Worm (Caenorhabditis elegans) whole organism, L4 larva: Measurements from ENCODE around the gene C25F9.13.

ENCODE experiments used
- D1046.2 ChIP-seq: fragments of 200-800 bp; sonication (Bioruptor generic); IDR thresholded peaks from 2 replicates; pipeline ENCODE4 v1.3.6; 2022; ENCODE audit warnings: missing genetic modification characterization, missing compliant biosample characterization
- F37D6.2 ChIP-seq: sonication (generic microtip); optimal IDR thresholded peaks from 2 replicates; lab custom pipeline; 2016; ENCODE audit warnings: mild to moderate bottlenecking, missing genetic modification characterization, missing compliant biosample characterization
- F49E8.2 ChIP-seq: sonication (generic microtip); optimal IDR thresholded peaks from 2 replicates; lab custom pipeline; 2016; ENCODE audit warnings: missing compliant biosample characterization, mild to moderate bottlenecking, missing genetic modification characterization, borderline replicate concordance
- R02D3.7 ChIP-seq: fragments of 150-350 bp; sonication (generic microtip); optimal IDR thresholded peaks from 3 replicates; lab custom pipeline; 2014; ENCODE audit warnings: missing biosample characterization, missing genetic modification characterization
- aha-1 ChIP-seq: fragments of 150-350 bp; peaks from one replicate; lab custom pipeline; 2014; ENCODE audit warnings: missing biosample characterization, missing genetic modification characterization
- ceh-20 ChIP-seq: fragments of 200-800 bp; sonication (Bioruptor generic); IDR thresholded peaks from 2 replicates; pipeline ENCODE4 v1.3.6; 2022; ENCODE audit warnings: missing genetic modification reagents, missing genetic modification characterization, missing compliant biosample characterization
- ctbp-1 ChIP-seq: fragments of 200-800 bp; sonication (Bioruptor generic); IDR thresholded peaks from 2 replicates; pipeline ENCODE4 v1.3.6; 2022; ENCODE audit warnings: missing genetic modification reagents, missing genetic modification characterization, missing compliant biosample characterization
- daf-16 ChIP-seq, 3 experiments: sonication (generic microtip); optimal IDR thresholded peaks; 2 replicates each; lab custom pipeline; 2016 to 2017; ENCODE audit warnings: missing genetic modification characterization in 3 of 3, missing genetic modification reagents in 3 of 3, mild to moderate bottlenecking in 2 of 3, missing compliant biosample characterization in 2 of 3, missing biosample characterization in 1 of 3, moderate library complexity in 1 of 3
- daf-8 ChIP-seq: fragments of 200-800 bp; sonication (Bioruptor generic); IDR thresholded peaks from 2 replicates; pipeline ENCODE4 v1.3.6; 2022; ENCODE audit warnings: missing genetic modification characterization, missing compliant biosample characterization
- dmd-6 ChIP-seq: fragments of 200-800 bp; sonication (Bioruptor generic); IDR thresholded peaks from 2 replicates; pipeline ENCODE4 v1.3.6; 2022; ENCODE audit warnings: missing genetic modification reagents, missing genetic modification characterization, missing compliant biosample characterization
- dmd-8 ChIP-seq: fragments of 200-800 bp; sonication (Bioruptor generic); IDR thresholded peaks from 2 replicates; pipeline ENCODE4 v1.3.6; 2022; ENCODE audit warnings: missing genetic modification characterization, missing compliant biosample characterization
- duxl-1 ChIP-seq: sonication (generic microtip); optimal IDR thresholded peaks from 2 replicates; lab custom pipeline; 2016; ENCODE audit warnings: mild to moderate bottlenecking, missing genetic modification characterization, moderate library complexity, missing compliant biosample characterization; ENCODE audit not compliant: poor library complexity
- dve-1 ChIP-seq: sonication (generic microtip); optimal IDR thresholded peaks from 2 replicates; lab custom pipeline; 2017; ENCODE audit warnings: antibody characterized with exemption, mild to moderate bottlenecking, missing genetic modification characterization, missing compliant biosample characterization; ENCODE audit not compliant: insufficient read depth
- egl-43 ChIP-seq: fragments of 200-800 bp; sonication (Bioruptor generic); IDR thresholded peaks from 2 replicates; pipeline ENCODE4 v1.3.6; 2022; ENCODE audit warnings: missing genetic modification reagents, missing genetic modification characterization, missing compliant biosample characterization
- fkh-10 ChIP-seq: fragments of 150-350 bp; optimal IDR thresholded peaks from 2 replicates; lab custom pipeline; 2014; ENCODE audit warnings: missing biosample characterization, missing genetic modification reagents, missing genetic modification characterization
- lin-1 ChIP-seq: fragments of 200-800 bp; sonication (Bioruptor generic); IDR thresholded peaks from 2 replicates; pipeline ENCODE4 v1.3.6; 2022; ENCODE audit warnings: missing genetic modification reagents, missing genetic modification characterization, missing compliant biosample characterization
- lin-38 ChIP-seq: fragments of 200-800 bp; sonication (Bioruptor generic); IDR thresholded peaks from 2 replicates; pipeline ENCODE4 v1.3.6; 2022; ENCODE audit warnings: missing genetic modification reagents, missing genetic modification characterization, missing compliant biosample characterization
- lir-3 ChIP-seq: sonication (generic microtip); optimal IDR thresholded peaks from 2 replicates; lab custom pipeline; 2016; ENCODE audit warnings: mild to moderate bottlenecking, missing genetic modification characterization, missing compliant biosample characterization
- madf-9 ChIP-seq: fragments of 200-800 bp; sonication (Bioruptor generic); conservative IDR thresholded peaks from 2 replicates; pipeline ENCODE4 v1.3.6; 2022; ENCODE audit warnings: missing genetic modification reagents, missing genetic modification characterization, missing compliant biosample characterization
- mxl-2 ChIP-seq: fragments of 200-800 bp; sonication (Bioruptor generic); conservative IDR thresholded peaks from 2 replicates; pipeline ENCODE4 v1.3.6; 2022; ENCODE audit warnings: missing genetic modification reagents, missing genetic modification characterization, missing compliant biosample characterization
- nhr-28 ChIP-seq: fragments of 150-350 bp; optimal IDR thresholded peaks from 2 replicates; lab custom pipeline; 2014; ENCODE audit warnings: missing biosample characterization, missing genetic modification characterization
- nhr-77 ChIP-seq: fragments of 150-350 bp; optimal IDR thresholded peaks from 2 replicates; lab custom pipeline; 2014; ENCODE audit warnings: missing biosample characterization, missing genetic modification characterization
- php-3 ChIP-seq: fragments of 200-800 bp; sonication (Bioruptor generic); IDR thresholded peaks from 2 replicates; pipeline ENCODE4 v1.3.6; 2022; ENCODE audit warnings: missing genetic modification reagents, missing genetic modification characterization, missing compliant biosample characterization
- pqm-1 ChIP-seq: sonication (generic microtip); optimal IDR thresholded peaks from 2 replicates; lab custom pipeline; 2017; ENCODE audit warnings: missing biosample characterization, missing genetic modification characterization
- set-16 ChIP-seq: fragments of 200-800 bp; sonication (Bioruptor generic); IDR thresholded peaks from 2 replicates; pipeline ENCODE4 v1.3.6; 2022; ENCODE audit warnings: missing genetic modification reagents, missing genetic modification characterization, missing compliant biosample characterization
- snpc-4 ChIP-seq: fragments of 150-350 bp; optimal IDR thresholded peaks from 2 replicates; lab custom pipeline; 2014; ENCODE audit warnings: missing biosample characterization, missing genetic modification characterization
- tag-97 ChIP-seq: fragments of 200-800 bp; sonication (Bioruptor generic); IDR thresholded peaks from 2 replicates; pipeline ENCODE4 v1.3.6; 2022; ENCODE audit warnings: missing genetic modification characterization, missing compliant biosample characterization
- unc-130 ChIP-seq: sonication (generic microtip); optimal IDR thresholded peaks from 2 replicates; lab custom pipeline; 2016; ENCODE audit warnings: missing genetic modification reagents, missing genetic modification characterization, missing compliant biosample characterization
- zfp-2 ChIP-seq: sonication (generic microtip); optimal IDR thresholded peaks from 2 replicates; lab custom pipeline; 2016; ENCODE audit warnings: mild to moderate bottlenecking, missing genetic modification characterization, missing compliant biosample characterization
- zip-11 ChIP-seq: fragments of 200-800 bp; sonication (Bioruptor generic); IDR thresholded peaks from 2 replicates; pipeline ENCODE4 v1.3.6; 2022; ENCODE audit warnings: missing genetic modification characterization, missing compliant biosample characterization
- zip-2 ChIP-seq: fragments of 150-350 bp; optimal IDR thresholded peaks from 2 replicates; lab custom pipeline; 2014; ENCODE audit warnings: missing biosample characterization, missing genetic modification characterization

The C25F9.13 gene

DNA sequence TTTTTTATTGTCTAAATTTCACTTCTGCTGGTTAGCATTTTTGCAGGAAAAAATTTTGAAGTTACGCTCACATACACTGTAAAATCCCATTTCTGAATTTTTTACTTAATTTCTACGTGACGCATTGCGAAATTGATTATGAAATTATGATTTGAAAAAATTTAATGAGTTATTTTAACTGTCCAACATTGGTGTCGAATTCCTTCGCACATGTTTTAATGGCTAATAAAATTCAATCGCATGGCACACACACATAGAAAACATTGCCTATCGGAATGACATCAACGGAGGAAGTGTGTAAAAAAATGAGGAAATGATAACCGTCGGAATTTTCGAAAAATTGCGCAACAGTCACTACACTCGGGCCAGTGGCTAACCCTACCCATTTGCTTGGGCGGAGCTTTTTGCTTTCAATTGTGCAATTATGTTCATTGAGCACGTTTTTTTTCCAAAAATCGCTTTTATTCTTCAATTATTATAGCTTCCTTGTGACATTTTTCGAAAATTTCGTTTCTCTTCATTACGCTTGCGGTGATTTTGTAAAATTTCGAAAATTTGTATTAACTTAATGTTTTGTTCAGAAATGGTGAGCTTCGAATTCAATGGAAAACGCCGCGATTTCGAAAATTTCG lies 35.1 kb upstream of the C25F9.13 start, which contains the start of gene C25F9.16:
C25F9.16 (plus strand) TSS at position 582 of the 632 bp plus-strand sequence.
- TF ChIP-seq daf-16 (GFP tag; optimal IDR thresholded peaks at IDR 0.05; lab: Kevin White, UChicago) (no peak), daf-16 (tag; optimal IDR thresholded peaks at IDR 0.05; lab: Kevin White, UChicago) (peak; percentile 33), mxl-2 (GFP tag; lab: Robert Waterston, UW) (no peak), R02D3.7 (tag; lab: Kevin White, UChicago) (no peak), pqm-1 (peak; percentile 42), aha-1 (tag; lab: Kevin White, UChicago) (peak; percentile 72), ceh-20 (GFP tag; lab: Robert Waterston, UW) (0 out of 2 replicates have a peak, but pooled peaks have one; percentile 26), php-3 (GFP tag; lab: Robert Waterston, UW) (peak; percentile 90), F37D6.2 (tag; lab: Kevin White, UChicago) (no peak), nhr-28 (tag; lab: Kevin White, UChicago) (peak; percentile 24)
- TF ChIP-seq, all 104 proteins: peak for 6

DNA sequence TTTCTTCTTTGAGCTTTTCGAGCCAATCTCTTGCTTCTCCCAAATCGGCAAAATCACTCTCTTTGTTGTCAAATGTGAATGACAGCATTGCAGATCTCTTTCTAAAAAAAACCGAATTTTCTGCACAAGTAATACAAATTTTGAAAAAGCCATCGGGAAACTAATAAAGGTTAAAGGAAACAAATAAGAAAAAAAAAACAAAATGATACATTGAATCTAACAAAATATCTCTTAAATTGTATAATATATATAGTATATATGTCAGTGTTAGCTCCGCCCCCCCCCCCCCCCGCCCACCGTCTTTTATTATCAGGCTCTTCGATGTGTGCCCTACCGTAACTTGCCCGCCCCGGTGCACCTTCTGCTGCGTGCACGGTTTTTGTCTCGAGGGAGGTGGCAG lies 34.2 kb upstream of the C25F9.13 start, which contains the start of gene C25F9.11:
C25F9.11 (minus strand) TSS at position 101 of the 400 bp plus-strand sequence.
- TF ChIP-seq nhr-77 (tag; lab: Kevin White, UChicago) (no peak), D1046.2 (GFP tag; lab: Robert Waterston, UW) (no peak), zfp-2 (no peak), madf-9 (no peak), set-16 (GFP tag; lab: Robert Waterston, UW) (no peak)
- TF ChIP-seq, all 104 proteins: peak for 0

DNA sequence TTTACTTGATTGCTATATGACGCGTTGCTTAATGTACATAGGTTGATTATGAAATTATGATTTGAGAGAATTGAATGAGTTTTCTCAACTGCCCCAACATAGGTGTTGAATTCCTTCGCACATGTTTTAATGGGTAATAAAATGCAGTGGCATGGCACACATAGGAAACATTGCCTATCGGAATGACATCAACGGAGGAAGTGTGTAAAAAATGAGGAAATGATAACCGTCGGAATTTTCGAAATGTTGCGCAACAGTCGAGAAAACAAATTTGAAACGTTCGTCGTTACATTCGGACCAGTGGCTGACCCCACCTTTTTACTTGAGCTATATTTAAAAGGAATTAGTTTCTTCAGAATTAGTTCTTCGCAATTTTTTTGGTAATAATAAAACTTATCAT lies 33.2 kb upstream of the C25F9.13 start:
- TF ChIP-seq nhr-28 (tag; lab: Kevin White, UChicago) (peak; percentile 27), F37D6.2 (tag; lab: Kevin White, UChicago) (no peak), zip-2 (tag; lab: Kevin White, UChicago) (peak; percentile 46), php-3 (GFP tag; lab: Robert Waterston, UW) (peak; percentile 86), unc-130 (GFP tag; lab: Kevin White, UChicago) (no peak), aha-1 (tag; lab: Kevin White, UChicago) (peak; percentile 76)
- TF ChIP-seq, all 104 proteins: peak for 4

DNA sequence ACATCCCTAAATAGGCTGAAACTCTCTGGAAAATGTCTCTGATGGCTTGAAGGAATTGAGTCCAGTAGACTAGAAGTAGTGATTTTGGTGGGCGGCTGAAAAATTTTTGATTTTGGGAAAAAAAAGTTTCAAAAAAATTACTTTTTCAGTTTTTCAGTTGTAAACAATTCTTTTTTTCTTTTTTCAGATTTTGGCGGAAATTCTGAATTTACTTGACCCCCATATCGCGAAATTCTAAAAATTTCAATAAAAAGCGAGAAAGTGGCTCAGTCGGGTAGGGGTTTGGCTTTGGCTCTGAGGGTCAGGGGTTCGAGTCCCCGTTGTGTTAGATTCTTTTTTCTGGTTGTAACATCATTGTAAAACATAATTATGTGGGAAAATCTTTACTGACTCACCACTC lies 32.3 kb upstream of the C25F9.13 start, which contains the start of gene srw-85:
srw-85 (minus strand) TSS at position 101 of the 400 bp plus-strand sequence.
- no peak for TF ChIP-seq ceh-20 (GFP tag; lab: Robert Waterston, UW)
- TF ChIP-seq fkh-10 (GFP tag; lab: Kevin White, UChicago), result no peak
- no peak for TF ChIP-seq egl-43
- no peak for TF ChIP-seq dmd-8 (GFP tag; lab: Robert Waterston, UW)
- no peak for TF ChIP-seq dmd-6
- no peak for TF ChIP-seq ctbp-1 (GFP tag; lab: Robert Waterston, UW)
- no peak for TF ChIP-seq snpc-4 (tag; lab: Kevin White, UChicago)
- no peak for TF ChIP-seq lin-38 (GFP tag; lab: Robert Waterston, UW)
- no peak for TF ChIP-seq duxl-1 (tag; lab: Kevin White, UChicago)
- TF ChIP-seq zip-11, result no peak
- TF ChIP-seq R02D3.7 (tag; lab: Kevin White, UChicago), result no peak
- no peak for TF ChIP-seq lir-3
- no peak for TF ChIP-seq php-3 (GFP tag; lab: Robert Waterston, UW)
- no peak for TF ChIP-seq F49E8.2
- TF ChIP-seq lin-1 (GFP tag; lab: Robert Waterston, UW), result no peak
- no peak for TF ChIP-seq daf-8 (GFP tag; lab: Robert Waterston, UW)
- no peak for TF ChIP-seq dve-1 (tag; lab: Kevin White, UChicago)
- TF ChIP-seq F37D6.2 (tag; lab: Kevin White, UChicago), result no peak
- TF ChIP-seq tag-97 (GFP tag; lab: Robert Waterston, UW), result no peak
